Worm (Caenorhabditis elegans): ENCODE results near the gene dsb-1.

dsb-1 gene

DNA sequence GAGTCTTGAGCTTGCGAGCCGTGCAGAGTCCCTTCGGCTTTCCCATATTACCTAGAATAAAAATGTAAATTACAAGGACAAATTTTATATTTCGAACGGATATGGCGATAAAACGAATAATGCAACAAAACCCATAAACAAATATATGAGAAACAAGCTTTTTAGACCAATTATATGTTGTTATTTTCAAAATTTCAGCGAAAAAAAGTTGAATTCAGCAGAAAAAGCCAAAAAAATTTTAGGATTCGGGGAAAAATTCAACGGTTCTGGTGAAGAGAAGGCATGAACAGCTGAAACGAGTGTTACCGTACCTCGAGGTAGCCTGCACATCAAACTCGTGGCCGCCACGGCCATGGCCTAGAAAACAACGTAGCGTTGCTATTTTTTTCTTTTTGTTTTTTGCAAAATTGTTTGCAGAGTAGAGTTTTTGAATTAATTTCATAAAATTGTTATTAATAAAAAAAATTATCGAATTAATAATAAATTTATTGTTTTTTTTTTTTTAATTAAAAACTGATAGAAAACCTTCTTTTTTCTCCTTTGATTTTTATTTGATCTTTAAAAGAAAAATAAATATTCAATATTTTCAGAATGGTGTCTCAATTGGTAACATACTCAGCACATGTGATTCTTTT lies 17.6 kb upstream of the dsb-1 start, which contains the start of the genes rps-23 and dpm-3 (continued):
- TF ChIP-seq nhr-77 (tag; optimal IDR thresholded peaks at IDR 0.05) (peak; percentile 96), F10B5.3 (tag; optimal IDR thresholded peaks at IDR 0.05) (peak; percentile 56), daf-16 (GFP tag; optimal IDR thresholded peaks at IDR 0.05) (peak; percentile 53 to 57), daf-16 (tag; optimal IDR thresholded peaks at IDR 0.05) (peak; percentile 87), dpl-1 (GFP tag; optimal IDR thresholded peaks at IDR 0.05) (peak; percentile 89), lin-39 (tag; optimal IDR thresholded peaks at IDR 0.05) (no peak), jun-1 (tag; optimal IDR thresholded peaks at IDR 0.05) (peak; percentile 51), D1046.2 (GFP tag; IDR thresholded peaks at IDR 0.05) (peak; percentile 99), ceh-20 (GFP tag; IDR thresholded peaks at IDR 0.05) (peak; percentile 91), nhr-48 (tag; optimal IDR thresholded peaks at IDR 0.05) (peak; percentile 63), F37D6.2 (tag; optimal IDR thresholded peaks at IDR 0.05) (peak; percentile 76), sdz-12 (GFP tag; optimal IDR thresholded peaks at IDR 0.05) (peak; percentile 93), spr-1 (tag; optimal IDR thresholded peaks at IDR 0.05) (peak; percentile 61), zag-1 (tag; optimal IDR thresholded peaks at IDR 0.05) (peak; percentile 67), ztf-7 (tag; optimal IDR thresholded peaks at IDR 0.05) (peak; percentile 96), egl-43 (GFP tag; IDR thresholded peaks at IDR 0.05) (peak; percentile 62; the same call in 1 of the 2 replicates), saeg-2 (GFP tag; IDR thresholded peaks at IDR 0.05) (peak; percentile 59; the same call in 1 of the 2 replicates), daf-12 (tag; optimal IDR thresholded peaks at IDR 0.05) (no peak), dmd-9 (GFP tag; IDR thresholded peaks at IDR 0.05) (peak; percentile 97), hif-1 (tag; optimal IDR thresholded peaks at IDR 0.05) (peak in 1 of 2 experiments; percentile 97), nhr-76 (tag; optimal IDR thresholded peaks at IDR 0.05) (peak; percentile 29), nhr-111 (GFP tag; optimal IDR thresholded peaks at IDR 0.05) (no peak), set-16 (GFP tag; IDR thresholded peaks at IDR 0.05) (0 out of 2 replicates have a peak, but pooled peaks have one; percentile 27), nhr-6 (tag; optimal IDR thresholded peaks at IDR 0.05) (peak; percentile 86), ZK546.5 (tag; optimal IDR thresholded peaks at IDR 0.05) (peak; percentile 92 to 97), zip-11 (GFP tag; IDR thresholded peaks at IDR 0.05) (no peak), dmd-8 (GFP tag; IDR thresholded peaks at IDR 0.05) (0 out of 2 replicates have a peak, but pooled peaks have one; percentile 69), spr-3 (GFP tag; optimal IDR thresholded peaks at IDR 0.05) (peak; percentile 61), fkh-10 (GFP tag; optimal IDR thresholded peaks at IDR 0.05) (peak; percentile 78), skn-1 (tag; optimal IDR thresholded peaks at IDR 0.05) (no peak), dve-1 (tag; optimal IDR thresholded peaks at IDR 0.05; ENCODE audit: insufficient read depth) (peak; percentile 94), R02D3.7 (tag; optimal IDR thresholded peaks at IDR 0.05) (no peak), mdt-29 (GFP tag; IDR thresholded peaks at IDR 0.05) (peak; percentile 81), ces-1 (GFP tag; optimal IDR thresholded peaks at IDR 0.05) (peak; percentile 16), pqm-1 (tag; optimal IDR thresholded peaks at IDR 0.05) (peak; percentile 27), attf-4 (tag; optimal IDR thresholded peaks at IDR 0.05) (no peak), ceh-62 (tag; optimal IDR thresholded peaks at IDR 0.05) (no peak), mep-1 (tag; optimal IDR thresholded peaks at IDR 0.05) (peak; percentile 97), lsy-2 (tag; optimal IDR thresholded peaks at IDR 0.05) (peak; percentile 98 to 100), lin-13 (GFP tag; optimal IDR thresholded peaks at IDR 0.05) (peak; percentile 96), mes-2 (tag; optimal IDR thresholded peaks at IDR 0.05; ENCODE audit: poor library complexity, severe bottlenecking) (peak; percentile 99), nhr-42 (GFP tag; IDR thresholded peaks at IDR 0.05) (peak; percentile 82), fos-1 (tag; optimal IDR thresholded peaks at IDR 0.05) (no peak), ceh-32 (tag; optimal IDR thresholded peaks at IDR 0.05; ENCODE audit: poor library complexity) (peak; percentile 26), tag-97 (GFP tag; IDR thresholded peaks at IDR 0.05) (peak; percentile 86; the same call in 1 of the 2 replicates), hlh-11 (tag; optimal IDR thresholded peaks at IDR 0.05) (peak; percentile 97), lim-7 (GFP tag; IDR thresholded peaks at IDR 0.05) (peak; percentile 54; the same call in 1 of the 2 replicates), vab-7 (GFP tag; IDR thresholded peaks at IDR 0.05) (peak; percentile 86), unc-130 (GFP tag; optimal IDR thresholded peaks at IDR 0.05) (peak; percentile 98), ZK337.2 (GFP tag; IDR thresholded peaks at IDR 0.05) (peak; percentile 98), nhr-28 (tag; optimal IDR thresholded peaks at IDR 0.05) (peak; percentile 85)
